Fruit fly (Drosophila melanogaster): ENCODE data around the gene CG33700.

Gene CG33700

DNA sequence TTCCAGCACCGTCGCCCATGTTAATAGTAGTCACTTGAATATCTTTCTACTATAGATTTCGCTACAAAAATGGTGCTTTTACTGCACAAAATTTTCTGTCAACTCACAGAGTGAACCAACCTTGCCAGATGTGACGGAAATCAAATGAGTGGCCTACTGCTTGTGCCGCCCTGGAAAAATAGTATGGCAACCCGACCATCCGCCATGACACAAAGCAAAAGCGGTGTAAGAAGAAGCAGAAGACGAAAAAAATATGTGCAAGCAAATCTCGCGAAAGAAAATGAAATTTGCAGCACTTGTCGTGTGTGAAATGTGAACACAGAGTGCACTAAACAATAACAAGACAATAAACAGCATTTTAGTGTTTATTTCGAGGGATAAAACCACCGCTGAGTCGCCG lies 48.5 kb downstream of the CG33700 start, which contains the start of the genes Uch-L5 and Jarid2 (continued):
- no peak for TF ChIP-seq Jarid2 (GFP tag; optimal IDR thresholded peaks at IDR 0.05)
- TF ChIP-seq lilli (GFP tag; optimal IDR thresholded peaks at IDR 0.05): peak; percentile 72
- TF ChIP-seq Aef1 (GFP tag; IDR thresholded peaks at IDR 0.05): peak; percentile 42; the same call in 1 of the 3 replicates
- TF ChIP-seq sisA (GFP tag; IDR thresholded peaks at IDR 0.05): peak; percentile 49
- no peak for TF ChIP-seq pros (GFP tag; optimal IDR thresholded peaks at IDR 0.05)
- TF ChIP-seq CG2120 (GFP tag; optimal IDR thresholded peaks at IDR 0.05): peak; percentile 58
- TF ChIP-seq tio (GFP tag; optimal IDR thresholded peaks at IDR 0.05): no peak
- no peak for TF ChIP-seq hb (GFP tag; IDR thresholded peaks at IDR 0.05; ENCODE audit: partially characterized antibody)
- no peak for TF ChIP-seq CG12769 (tag; optimal IDR thresholded peaks at IDR 0.05)
- peak; percentile 11 for TF ChIP-seq CG12744 (GFP tag; optimal IDR thresholded peaks at IDR 0.05)
- TF ChIP-seq cato (GFP tag; optimal IDR thresholded peaks at IDR 0.05; ENCODE audit: borderline replicate concordance): no peak
- no peak for TF ChIP-seq corto (GFP tag; optimal IDR thresholded peaks at IDR 0.05)
- TF ChIP-seq Fer3 (tag; optimal IDR thresholded peaks at IDR 0.05): no peak
- TF ChIP-seq Gsc (GFP tag; IDR thresholded peaks at IDR 0.05): no peak
- no peak for TF ChIP-seq HLH3B (GFP tag; IDR thresholded peaks at IDR 0.05)
- TF ChIP-seq CG3995 (GFP tag; optimal IDR thresholded peaks at IDR 0.05): peak; percentile 45
- TF ChIP-seq slou (GFP tag; optimal IDR thresholded peaks at IDR 0.05): no peak
- peak; percentile 61 for TF ChIP-seq repo (GFP tag; optimal IDR thresholded peaks at IDR 0.05)
- TF ChIP-seq vnd (GFP tag; IDR thresholded peaks at IDR 0.05; ENCODE audit: partially characterized antibody): no peak
- TF ChIP-seq CG2116 (GFP tag; optimal IDR thresholded peaks at IDR 0.05): peak; percentile 63
- no peak for TF ChIP-seq crol (GFP tag; IDR thresholded peaks at IDR 0.05)
- no peak for TF ChIP-seq PHDP (tag; optimal IDR thresholded peaks at IDR 0.05)
- peak; percentile 58 for TF ChIP-seq Side (GFP tag; optimal IDR thresholded peaks at IDR 0.05)
- no peak for TF ChIP-seq CG13894 (tag; optimal IDR thresholded peaks at IDR 0.05)
- peak; percentile 57 for TF ChIP-seq nmo (GFP tag; optimal IDR thresholded peaks at IDR 0.05)
- no peak for TF ChIP-seq CG17568 (GFP tag; optimal IDR thresholded peaks at IDR 0.05)
- 0 out of 2 replicates have a peak, but pooled peaks have one; percentile 12 for TF ChIP-seq CG14441 (GFP tag; IDR thresholded peaks at IDR 0.05)
- TF ChIP-seq CG12219 (GFP tag; optimal IDR thresholded peaks at IDR 0.05): no peak
- peak; percentile 9 for TF ChIP-seq CG9876 (GFP tag; optimal IDR thresholded peaks at IDR 0.05)
- TF ChIP-seq CG1647 (GFP tag; optimal IDR thresholded peaks at IDR 0.05): peak; percentile 46
- no peak for TF ChIP-seq CG6813 (GFP tag; optimal IDR thresholded peaks at IDR 0.05)
- TF ChIP-seq zen (tag; optimal IDR thresholded peaks at IDR 0.05): peak; percentile 38
- TF ChIP-seq CG12155 (GFP tag; optimal IDR thresholded peaks at IDR 0.05): peak; percentile 45
- TF ChIP-seq lola (GFP tag; optimal IDR thresholded peaks at IDR 0.05): no peak
- no peak for TF ChIP-seq grn (GFP tag; optimal IDR thresholded peaks at IDR 0.05)
- no peak for TF ChIP-seq gt (GFP tag; IDR thresholded peaks at IDR 0.05)
- 0 out of 3 replicates have a peak, but pooled peaks have one; percentile 40 for TF ChIP-seq H15 (GFP tag; IDR thresholded peaks at IDR 0.05)
- peak; percentile 46 for TF ChIP-seq ash1 (GFP tag; optimal IDR thresholded peaks at IDR 0.05)
- TF ChIP-seq E2f2 (GFP tag; IDR thresholded peaks at IDR 0.05): peak; percentile 60
- TF ChIP-seq hth (optimal IDR thresholded peaks at IDR 0.05): no peak
- peak; percentile 41; the same call in 2 of the 3 replicates for TF ChIP-seq dysf (GFP tag; IDR thresholded peaks at IDR 0.05)
- 0 out of 4 replicates have a peak, but pooled peaks have one; percentile 24 for TF ChIP-seq Dll (GFP tag; IDR thresholded peaks at IDR 0.05; ENCODE audit: partially characterized antibody)
- peak; percentile 25 for TF ChIP-seq CG9609 (GFP tag; optimal IDR thresholded peaks at IDR 0.05)
- TF ChIP-seq Bgb (GFP tag; IDR thresholded peaks at IDR 0.05; ENCODE audit: partially characterized antibody): peak; percentile 45
- no peak for TF ChIP-seq kah (GFP tag; optimal IDR thresholded peaks at IDR 0.05)
- no peak for TF ChIP-seq CG17361 (GFP tag; IDR thresholded peaks at IDR 0.05)
- no peak for TF ChIP-seq jing (GFP tag; optimal IDR thresholded peaks at IDR 0.05)
- no peak for TF ChIP-seq CG13775 (GFP tag; optimal IDR thresholded peaks at IDR 0.05)
- TF ChIP-seq Nf-YA (GFP tag; IDR thresholded peaks at IDR 0.05): no peak
- peak; percentile 12 for TF ChIP-seq CG4360 (GFP tag; IDR thresholded peaks at IDR 0.05)
- peak in 1 of 2 experiments; percentile 37 for TF ChIP-seq insv (GFP tag; optimal IDR thresholded peaks at IDR 0.05)

Measured in whole organism, embryonic.